Worm (Caenorhabditis elegans): ENCODE results near the gene prcc-1.
A peak's percentile ranks its signal among the peaks of the same experiment; 100 is the strongest.

The prcc-1 gene

DNA sequence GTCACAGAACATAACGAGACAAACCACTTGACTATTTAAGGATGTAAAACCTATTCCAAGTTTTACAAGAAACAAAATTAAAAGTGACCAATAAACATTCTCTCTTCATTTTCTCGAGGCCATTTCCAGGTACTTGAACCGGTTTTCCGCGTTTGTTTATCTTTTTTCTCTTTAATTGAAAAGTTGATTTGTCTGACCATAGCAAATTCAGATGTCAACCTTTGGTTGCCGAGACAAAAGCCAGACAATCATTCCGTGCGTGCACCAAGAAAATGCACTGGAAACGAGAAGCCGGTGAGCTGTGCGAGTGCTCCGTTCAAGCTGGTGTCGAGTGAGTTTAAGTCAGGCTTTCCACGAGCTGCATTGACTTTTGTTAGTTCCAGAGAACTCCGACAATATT, 11.5 kb downstream of the prcc-1 start:
- peak; percentile 68 for TF ChIP-seq grh-1 (GFP tag; IDR thresholded peaks at IDR 0.05)
- TF ChIP-seq sox-4 (tag; optimal IDR thresholded peaks at IDR 0.05): no peak
- no peak for TF ChIP-seq ceh-63 (GFP tag; optimal IDR thresholded peaks at IDR 0.05)
- TF ChIP-seq nhr-85 (tag): peak; percentile 87
- TF ChIP-seq blmp-1 (tag; optimal IDR thresholded peaks at IDR 0.05): peak; percentile 45
- no peak for TF ChIP-seq unc-30 (tag; optimal IDR thresholded peaks at IDR 0.05)
- TF ChIP-seq lin-14 (GFP tag; optimal IDR thresholded peaks at IDR 0.05): peak; percentile 48
- no peak for TF ChIP-seq C04F5.9 (tag; optimal IDR thresholded peaks at IDR 0.05)
- no peak for TF ChIP-seq aha-1 (tag; optimal IDR thresholded peaks at IDR 0.05)
- peak in 1 of 2 experiments; percentile 26 for TF ChIP-seq lin-35 (GFP tag; optimal IDR thresholded peaks at IDR 0.05)
- TF ChIP-seq pag-3 (tag; optimal IDR thresholded peaks at IDR 0.05; ENCODE audit: borderline replicate concordance, insufficient read depth): no peak
- no peak for TF ChIP-seq mab-9 (GFP tag; IDR thresholded peaks at IDR 0.05)
- TF ChIP-seq mef-2 (tag; optimal IDR thresholded peaks at IDR 0.05): no peak
- TF ChIP-seq aly-2 (tag; optimal IDR thresholded peaks at IDR 0.05): no peak
- TF ChIP-seq lsy-2 (tag; optimal IDR thresholded peaks at IDR 0.05): peak in 1 of 2 experiments; percentile 25
- TF ChIP-seq snu-23 (GFP tag; optimal IDR thresholded peaks at IDR 0.05): peak; percentile 10
- no peak for TF ChIP-seq ceh-82 (tag; optimal IDR thresholded peaks at IDR 0.05)
- TF ChIP-seq ces-1 (GFP tag; optimal IDR thresholded peaks at IDR 0.05): no peak
- no peak for TF ChIP-seq mdl-1 (tag; optimal IDR thresholded peaks at IDR 0.05)
- no peak for TF ChIP-seq unc-130 (tag; optimal IDR thresholded peaks at IDR 0.05)
- peak in 2 of 6 experiments; percentile 30 to 62 for TF ChIP-seq elt-3 (tag; optimal IDR thresholded peaks at IDR 0.05)
- peak; percentile 39 for TF ChIP-seq nhr-20 (tag; optimal IDR thresholded peaks at IDR 0.05)
- TF ChIP-seq lir-3 (tag; optimal IDR thresholded peaks at IDR 0.05; ENCODE audit: poor library complexity): no peak
- TF ChIP-seq zip-4 (GFP tag; optimal IDR thresholded peaks at IDR 0.05): no peak
- no peak for TF ChIP-seq jun-1 (tag; optimal IDR thresholded peaks at IDR 0.05)
- TF ChIP-seq ama-1 (optimal IDR thresholded peaks at IDR 0.05): no peak
- no peak for TF ChIP-seq unc-62 (GFP tag; optimal IDR thresholded peaks at IDR 0.05)
- TF ChIP-seq rnt-1 (tag; optimal IDR thresholded peaks at IDR 0.05): peak; percentile 2
- TF ChIP-seq tbx-2 (tag; optimal IDR thresholded peaks at IDR 0.05): no peak
- no peak for TF ChIP-seq Y116A8C.19 (tag; optimal IDR thresholded peaks at IDR 0.05; ENCODE audit: borderline replicate concordance)
- no peak for TF ChIP-seq ztf-4 (tag; optimal IDR thresholded peaks at IDR 0.05)
- no peak for TF ChIP-seq nhr-12 (tag; optimal IDR thresholded peaks at IDR 0.05)
- TF ChIP-seq hlh-17 (GFP tag; optimal IDR thresholded peaks at IDR 0.05; ENCODE audit: borderline replicate concordance): no peak
- TF ChIP-seq xbp-1 (tag; optimal IDR thresholded peaks at IDR 0.05): no peak
- TF ChIP-seq nhr-84 (tag; optimal IDR thresholded peaks at IDR 0.05): no peak
- no peak for TF ChIP-seq efl-1 (optimal IDR thresholded peaks at IDR 0.05)
- peak in 1 of 2 experiments; percentile 8 for TF ChIP-seq efl-1 (GFP tag; optimal IDR thresholded peaks at IDR 0.05 in 1 of 2)
- TF ChIP-seq unc-86 (tag; optimal IDR thresholded peaks at IDR 0.05): no peak
- no peak for TF ChIP-seq nhr-19 (GFP tag; conservative IDR thresholded peaks at IDR 0.05)
- TF ChIP-seq pax-3 (tag; optimal IDR thresholded peaks at IDR 0.05): no peak

DNA sequence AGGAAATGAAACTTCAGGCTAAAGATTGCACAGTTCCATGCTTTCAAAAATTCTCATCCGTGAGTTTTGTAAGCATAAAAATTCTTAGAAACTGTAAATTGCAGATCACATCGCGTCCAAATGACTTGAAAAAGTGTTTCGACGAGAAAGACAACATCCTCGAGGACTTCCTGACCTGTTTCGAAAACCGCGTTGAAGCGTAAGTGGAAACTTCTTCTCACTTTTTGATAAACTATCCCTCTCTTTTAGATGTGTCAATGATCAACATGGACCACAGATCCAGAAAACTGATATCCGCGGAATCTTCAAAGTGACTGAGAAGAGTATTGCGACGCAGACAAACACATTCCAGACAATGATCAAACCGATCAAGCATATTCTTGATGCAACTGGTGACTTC, 12.7 kb downstream of the prcc-1 start:
- TF ChIP-seq lin-39 (tag; optimal IDR thresholded peaks at IDR 0.05) (no peak), blmp-1 (tag; optimal IDR thresholded peaks at IDR 0.05) (peak; percentile 45), efl-1 (optimal IDR thresholded peaks at IDR 0.05) (no peak), efl-1 (GFP tag; optimal IDR thresholded peaks at IDR 0.05 in 1 of 2) (peak in 1 of 2 experiments; percentile 10)

- TF ChIP-seq lin-13 (GFP tag; optimal IDR thresholded peaks at IDR 0.05) (no peak), nhr-90 (tag; optimal IDR thresholded peaks at IDR 0.05; ENCODE audit: poor library complexity) (peak; percentile 41), pax-3 (tag; optimal IDR thresholded peaks at IDR 0.05) (no peak), nhr-71 (tag; optimal IDR thresholded peaks at IDR 0.05) (peak; percentile 59), fkh-8 (tag; optimal IDR thresholded peaks at IDR 0.05) (no peak), nhr-28 (tag; optimal IDR thresholded peaks at IDR 0.05) (no peak), ceh-82 (tag; optimal IDR thresholded peaks at IDR 0.05) (no peak), ceh-63 (GFP tag; optimal IDR thresholded peaks at IDR 0.05) (no peak), tbx-2 (tag; optimal IDR thresholded peaks at IDR 0.05) (peak; percentile 6), nhr-85 (tag) (peak; percentile 95), nhr-20 (tag; optimal IDR thresholded peaks at IDR 0.05) (peak; percentile 47), pag-3 (tag; optimal IDR thresholded peaks at IDR 0.05; ENCODE audit: borderline replicate concordance, insufficient read depth) (no peak), lin-35 (GFP tag; optimal IDR thresholded peaks at IDR 0.05) (peak in 1 of 2 experiments; percentile 44), C04F5.9 (tag; optimal IDR thresholded peaks at IDR 0.05) (no peak), fkh-10 (GFP tag; optimal IDR thresholded peaks at IDR 0.05) (no peak), efl-1 (optimal IDR thresholded peaks at IDR 0.05) (no peak), efl-1 (GFP tag; optimal IDR thresholded peaks at IDR 0.05 in 1 of 2) (peak in 1 of 2 experiments; percentile 40), nhr-11 (tag; optimal IDR thresholded peaks at IDR 0.05) (peak; percentile 9), blmp-1 (tag; optimal IDR thresholded peaks at IDR 0.05) (peak; percentile 39), grh-1 (GFP tag; IDR thresholded peaks at IDR 0.05) (0 out of 2 replicates have a peak, but pooled peaks have one; percentile 7), nhr-19 (GFP tag; conservative IDR thresholded peaks at IDR 0.05) (peak; percentile 40; the same call in 1 of the 2 replicates), snu-23 (GFP tag; optimal IDR thresholded peaks at IDR 0.05) (peak; percentile 48), elt-3 (tag; optimal IDR thresholded peaks at IDR 0.05) (peak in 2 of 6 experiments; percentile 79 to 84), lin-14 (GFP tag; optimal IDR thresholded peaks at IDR 0.05) (peak; percentile 71)
Measured at ce11 chrIV:13080185-13080584, 13.4 kb downstream of the prcc-1 start.
